Worm (Caenorhabditis elegans): ENCODE measurements around the gene com-1.
A peak's percentile ranks its signal among the peaks of the same experiment; 100 is the strongest.

Gene com-1

DNA sequence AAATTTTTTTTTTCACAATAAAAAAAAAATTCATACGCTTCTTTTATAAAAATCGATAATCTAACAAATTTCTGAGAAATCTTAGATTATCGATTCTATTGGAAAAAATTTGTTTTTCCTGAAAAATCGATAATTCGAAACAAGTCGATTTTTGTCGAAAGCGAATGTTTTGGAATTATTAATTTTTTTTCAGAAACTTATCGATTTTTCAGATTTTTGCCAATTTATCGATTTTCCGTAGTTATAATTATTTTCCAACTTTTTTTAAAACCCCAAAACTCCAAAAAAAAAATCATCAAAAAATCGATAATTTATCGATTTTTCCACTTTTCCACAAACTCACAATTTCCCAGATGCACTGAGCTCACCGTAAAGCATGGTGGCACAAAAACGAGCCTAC lies 34.8 kb upstream of the com-1 start:
- TF ChIP-seq C34B4.2 (tag; optimal IDR thresholded peaks at IDR 0.05): no peak

ce11 chrIII:10867086-10867485 lies 29.1 kb upstream of the com-1 start:
- no peak for TF ChIP-seq ceh-90 (tag; optimal IDR thresholded peaks at IDR 0.05)

- TF ChIP-seq egl-27 (tag; optimal IDR thresholded peaks at IDR 0.05) (no peak), unc-86 (tag; optimal IDR thresholded peaks at IDR 0.05) (no peak), fkh-8 (tag; optimal IDR thresholded peaks at IDR 0.05) (no peak), tbx-2 (tag; optimal IDR thresholded peaks at IDR 0.05) (no peak), ceh-82 (tag; optimal IDR thresholded peaks at IDR 0.05) (peak in 1 of 3 experiments; percentile 29), lin-13 (GFP tag; optimal IDR thresholded peaks at IDR 0.05) (peak; percentile 22), aha-1 (tag; optimal IDR thresholded peaks at IDR 0.05) (no peak), lin-15B (tag; optimal IDR thresholded peaks at IDR 0.05) (peak; percentile 8), unc-130 (tag; optimal IDR thresholded peaks at IDR 0.05) (no peak), sup-37 (GFP tag; optimal IDR thresholded peaks at IDR 0.05) (no peak), efl-1 (optimal IDR thresholded peaks at IDR 0.05) (peak; percentile 51 to 60), efl-1 (GFP tag; optimal IDR thresholded peaks at IDR 0.05 in 1 of 2) (peak; percentile 45 to 95), swsn-7 (tag; optimal IDR thresholded peaks at IDR 0.05) (no peak), nhr-84 (tag; optimal IDR thresholded peaks at IDR 0.05) (no peak), dpl-1 (GFP tag; optimal IDR thresholded peaks at IDR 0.05) (peak; percentile 28 to 66 (median 47)), nhr-71 (tag; optimal IDR thresholded peaks at IDR 0.05) (no peak), efl-3 (GFP tag; optimal IDR thresholded peaks at IDR 0.05) (no peak), dsc-1 (tag; optimal IDR thresholded peaks at IDR 0.05) (peak; percentile 18), C16A3.4 (tag; optimal IDR thresholded peaks at IDR 0.05) (peak; percentile 62), fkh-4 (tag; optimal IDR thresholded peaks at IDR 0.05; ENCODE audit: borderline replicate concordance) (no peak), ceh-90 (tag; optimal IDR thresholded peaks at IDR 0.05) (no peak), mef-2 (tag; optimal IDR thresholded peaks at IDR 0.05) (no peak), isw-1 (GFP tag; IDR thresholded peaks at IDR 0.05) (no peak), ama-1 (optimal IDR thresholded peaks at IDR 0.05) (no peak), lsy-2 (tag; optimal IDR thresholded peaks at IDR 0.05) (peak; percentile 41 to 67), egl-13 (tag; optimal IDR thresholded peaks at IDR 0.05) (no peak), nhr-90 (tag; optimal IDR thresholded peaks at IDR 0.05; ENCODE audit: poor library complexity) (no peak), sptf-1 (tag; optimal IDR thresholded peaks at IDR 0.05) (no peak), F16B12.6 (tag; optimal IDR thresholded peaks at IDR 0.05) (no peak), vab-15 (tag; optimal IDR thresholded peaks at IDR 0.05) (no peak), hlh-4 (tag; optimal IDR thresholded peaks at IDR 0.05) (no peak), zip-4 (GFP tag; optimal IDR thresholded peaks at IDR 0.05) (no peak), lin-35 (GFP tag; optimal IDR thresholded peaks at IDR 0.05) (peak; percentile 18 to 55), hlh-17 (GFP tag; optimal IDR thresholded peaks at IDR 0.05; ENCODE audit: borderline replicate concordance) (no peak), nhr-85 (tag) (peak; percentile 6), nhr-20 (tag; optimal IDR thresholded peaks at IDR 0.05) (no peak), ets-5 (GFP tag; IDR thresholded peaks at IDR 0.05) (no peak), snu-23 (GFP tag; optimal IDR thresholded peaks at IDR 0.05) (peak; percentile 40), irx-1 (tag; optimal IDR thresholded peaks at IDR 0.05) (no peak), nhr-77 (tag; optimal IDR thresholded peaks at IDR 0.05) (no peak), elt-3 (tag; optimal IDR thresholded peaks at IDR 0.05) (no peak), mep-1 (tag; optimal IDR thresholded peaks at IDR 0.05) (no peak), unc-30 (tag; optimal IDR thresholded peaks at IDR 0.05) (no peak), C04F5.9 (tag; optimal IDR thresholded peaks at IDR 0.05) (no peak), fkh-10 (GFP tag; optimal IDR thresholded peaks at IDR 0.05) (no peak), mdl-1 (tag; optimal IDR thresholded peaks at IDR 0.05) (no peak), rnt-1 (tag; optimal IDR thresholded peaks at IDR 0.05) (peak; percentile 32), nhr-11 (tag; optimal IDR thresholded peaks at IDR 0.05) (no peak)
These were observed 27.3 kb upstream of the com-1 start, which contains the start of the genes cey-4 and vps-50 for ce11 chrIII:10868653-10869392. Gene cey-4 (minus strand): TSS chrIII:10868703. Gene vps-50 (plus strand): TSS chrIII:10869193.
